Fruit fly (Drosophila melanogaster) whole organism, pupa: Measurements from ENCODE around the gene retinin.

ENCODE experiments used
- CG15710 ChIP-seq: fragments of 200-800 bp; sonication (Bioruptor generic); optimal IDR thresholded peaks from 2 replicates; lab custom pipeline; 2018; ENCODE audit warnings: missing biosample characterization, mild to moderate bottlenecking, missing genetic modification characterization, moderate library complexity
- CG32121 ChIP-seq: fragments of 200-800 bp; sonication (Bioruptor generic); IDR thresholded peaks from 2 replicates; pipeline ENCODE4 v1.3.6; 2022; ENCODE audit warnings: missing biosample characterization, missing genetic modification characterization
- CG9948 ChIP-seq: fragments of 200-800 bp; sonication (Bioruptor generic); optimal IDR thresholded peaks from 2 replicates; lab custom pipeline; 2018; ENCODE audit warnings: missing biosample characterization, mild to moderate bottlenecking, missing genetic modification characterization, moderate library complexity
- EcR ChIP-seq: fragments of 200-800 bp; sonication (Bioruptor generic); optimal IDR thresholded peaks from 3 replicates; lab custom pipeline; 2019; ENCODE audit warnings: missing biosample characterization, missing genetic modification characterization, mild to moderate bottlenecking, moderate library complexity, missing genetic modification reagents
- Pif1B ChIP-seq: fragments of 200-800 bp; sonication (Bioruptor generic); optimal IDR thresholded peaks from 3 replicates; lab custom pipeline; 2016; ENCODE audit warnings: missing biosample characterization, missing genetic modification characterization
- gl ChIP-seq: fragments of 200-800 bp; sonication (Bioruptor generic); optimal IDR thresholded peaks from 2 replicates; lab custom pipeline; 2018; ENCODE audit warnings: missing biosample characterization, mild to moderate bottlenecking, missing genetic modification characterization
- rn ChIP-seq: fragments of 200-800 bp; sonication (Bioruptor generic); IDR thresholded peaks from 2 replicates; pipeline ENCODE4 v1.3.6; 2022; ENCODE audit warnings: missing biosample characterization, missing genetic modification characterization

DNA sequence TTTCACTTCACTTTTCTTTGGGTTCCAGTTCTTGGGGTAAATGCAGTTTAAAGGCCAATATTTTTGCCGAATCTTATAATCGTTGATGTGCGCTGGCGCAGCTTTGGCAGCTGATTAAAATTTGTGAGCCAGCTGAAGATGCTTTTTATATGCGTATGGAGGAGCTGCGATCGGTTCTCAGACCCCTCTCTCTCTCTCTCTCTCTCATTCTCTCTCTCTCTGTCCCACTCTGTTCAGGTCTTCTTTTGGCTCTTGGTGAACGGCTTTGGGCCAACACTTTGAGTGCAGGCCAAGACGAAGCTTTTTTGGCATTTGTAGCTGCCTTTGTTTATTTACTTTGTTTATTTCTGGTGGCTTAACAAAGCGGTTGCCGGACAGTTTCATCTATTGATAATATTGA lies 43.4 kb upstream of the retinin start, which contains the start of gene CG13046:
- TF ChIP-seq CG15710 (tag; lab: Kevin White, UChicago) (no peak), CG32121 (no peak), EcR (GFP tag; lab: Kevin White, UChicago) (no peak), gl (tag; lab: Kevin White, UChicago) (no peak), CG9948 (tag; lab: Kevin White, UChicago) (no peak), rn (GFP tag; lab: Robert Waterston, UW) (no peak), Pif1B (GFP tag; lab: Kevin White, UChicago) (no peak)
